Worm (Caenorhabditis elegans) whole organism, L1 larva: ENCODE results near the gene F44G4.1.

Experiments
- C34B4.2 ChIP-seq: sonication (generic microtip); optimal IDR thresholded peaks from 2 replicates; lab custom pipeline; 2017; ENCODE audit warnings: mild to moderate bottlenecking, missing genetic modification characterization, missing compliant biosample characterization
- F16B12.6 ChIP-seq: fragments of 150-350 bp; optimal IDR thresholded peaks from 2 replicates; lab custom pipeline; 2014; ENCODE audit warnings: missing biosample characterization, missing genetic modification characterization
- aha-1 ChIP-seq: fragments of 150-350 bp; optimal IDR thresholded peaks from 2 replicates; lab custom pipeline; 2014; ENCODE audit warnings: missing biosample characterization, missing genetic modification characterization
- alr-1 ChIP-seq: fragments of 200-800 bp; sonication (Bioruptor generic); optimal IDR thresholded peaks from 2 replicates; lab custom pipeline; 2018; ENCODE audit warnings: borderline replicate concordance, mild to moderate bottlenecking, missing genetic modification characterization, missing compliant biosample characterization
- ceh-63 ChIP-seq: fragments of 200-800 bp; sonication (Bioruptor generic); optimal IDR thresholded peaks from 2 replicates; lab custom pipeline; 2018; ENCODE audit warnings: mild to moderate bottlenecking, missing genetic modification characterization, missing compliant biosample characterization
- ceh-8 ChIP-seq: fragments of 200-800 bp; sonication (Bioruptor generic); optimal IDR thresholded peaks from 2 replicates; lab custom pipeline; 2018; ENCODE audit warnings: mild to moderate bottlenecking, missing genetic modification characterization, moderate library complexity, missing compliant biosample characterization
- ceh-88 ChIP-seq: fragments of 200-800 bp; sonication (Bioruptor generic); IDR thresholded peaks from 2 replicates; pipeline ENCODE4 v1.3.6; 2022; ENCODE audit warnings: missing genetic modification characterization, missing compliant biosample characterization
- ces-1 ChIP-seq: fragments of 150-350 bp; optimal IDR thresholded peaks from 2 replicates; lab custom pipeline; 2014; ENCODE audit warnings: missing biosample characterization, missing genetic modification reagents, missing genetic modification characterization
- dpl-1 ChIP-seq, 3 experiments: fragments of 150-350 bp in 2 of 3; sonication (generic microtip) in 1 of 3; optimal IDR thresholded peaks; 2 replicates each; lab custom pipeline; 2014 to 2017; ENCODE audit warnings: missing biosample characterization in 3 of 3, missing genetic modification characterization in 3 of 3, missing genetic modification reagents in 3 of 3
- efl-1 ChIP-seq, 4 experiments: fragments of 150-350 bp; optimal IDR thresholded peaks in 3 of 4; peaks in 1 of 4; 1 replicate in 1 of 4; 2 replicates in 3 of 4; lab custom pipeline; 2014; ENCODE audit warnings: missing biosample characterization in 2 of 4, missing genetic modification characterization in 2 of 4, missing genetic modification reagents in 2 of 4
- egl-13 ChIP-seq: sonication (generic microtip); optimal IDR thresholded peaks from 2 replicates; lab custom pipeline; 2016; ENCODE audit warnings: missing genotype, missing genetic modification reagents, missing genetic modification characterization, missing compliant biosample characterization
- egl-27 ChIP-seq, 2 experiments: fragments of 150-350 bp in 1 of 2; sonication (generic microtip); optimal IDR thresholded peaks; 3 replicates each; lab custom pipeline; 2017 to 2018; ENCODE audit warnings: missing biosample characterization in 2 of 2, missing genetic modification characterization in 2 of 2, missing genetic modification reagents in 2 of 2
- elt-2 ChIP-seq: sonication (generic microtip); optimal IDR thresholded peaks from 2 replicates; lab custom pipeline; 2016; ENCODE audit warnings: missing genetic modification characterization, mild to moderate bottlenecking, inconsistent platforms, missing compliant biosample characterization, missing genetic modification reagents
- fkh-10 ChIP-seq: sonication (generic microtip); optimal IDR thresholded peaks from 2 replicates; lab custom pipeline; 2017; ENCODE audit warnings: missing biosample characterization, missing genetic modification reagents, missing genetic modification characterization
- fkh-4 ChIP-seq: sonication (generic microtip); optimal IDR thresholded peaks from 2 replicates; lab custom pipeline; 2016; ENCODE audit warnings: missing compliant biosample characterization, missing genetic modification characterization, borderline replicate concordance
- hlh-17 ChIP-seq: fragments of 200-800 bp; sonication (Bioruptor generic); optimal IDR thresholded peaks from 2 replicates; lab custom pipeline; 2018; ENCODE audit warnings: missing genetic modification characterization, mild to moderate bottlenecking, missing compliant biosample characterization, moderate library complexity, borderline replicate concordance
- hlh-4 ChIP-seq: sonication (generic microtip); optimal IDR thresholded peaks from 2 replicates; lab custom pipeline; 2016; ENCODE audit warnings: mild to moderate bottlenecking, missing genetic modification characterization, missing compliant biosample characterization
- hpl-2 ChIP-seq: fragments of 150-350 bp; optimal IDR thresholded peaks from 2 replicates; lab custom pipeline; 2014; ENCODE audit warnings: missing biosample characterization, missing genetic modification reagents, missing genetic modification characterization
- isw-1 ChIP-seq: fragments of 200-800 bp; sonication (Bioruptor generic); IDR thresholded peaks from 2 replicates; pipeline ENCODE4 v1.3.6; 2022; ENCODE audit warnings: missing genetic modification characterization, missing compliant biosample characterization
- jun-1 ChIP-seq: fragments of 150-350 bp; optimal IDR thresholded peaks from 2 replicates; lab custom pipeline; 2014; ENCODE audit warnings: missing biosample characterization, missing genetic modification reagents, missing genetic modification characterization
- lin-14 ChIP-seq: fragments of 200-800 bp; sonication (Bioruptor generic); optimal IDR thresholded peaks from 2 replicates; lab custom pipeline; 2018; ENCODE audit warnings: mild to moderate bottlenecking, missing genetic modification characterization, moderate library complexity, missing compliant biosample characterization
- lir-3 ChIP-seq: sonication (generic microtip); optimal IDR thresholded peaks from 2 replicates; lab custom pipeline; 2016; ENCODE audit warnings: mild to moderate bottlenecking, missing genetic modification characterization, moderate library complexity, missing compliant biosample characterization; ENCODE audit not compliant: poor library complexity
- mef-2 ChIP-seq: fragments of 150-350 bp; optimal IDR thresholded peaks from 2 replicates; lab custom pipeline; 2014; ENCODE audit warnings: missing biosample characterization, missing genetic modification characterization
- mep-1 ChIP-seq: fragments of 150-350 bp; optimal IDR thresholded peaks from 2 replicates; lab custom pipeline; 2014; ENCODE audit warnings: missing biosample characterization, missing genetic modification characterization
- nhr-11 ChIP-seq: fragments of 150-350 bp; optimal IDR thresholded peaks from 2 replicates; lab custom pipeline; 2014; ENCODE audit warnings: missing biosample characterization, missing genetic modification characterization
- nhr-19 ChIP-seq: fragments of 200-800 bp; sonication (Bioruptor generic); conservative IDR thresholded peaks from 2 replicates; pipeline ENCODE4 v1.3.6; 2022; ENCODE audit warnings: missing genetic modification characterization, missing compliant biosample characterization
- nhr-20 ChIP-seq: sonication (generic microtip); optimal IDR thresholded peaks from 2 replicates; lab custom pipeline; 2016; ENCODE audit warnings: mild to moderate bottlenecking, missing genetic modification characterization, missing compliant biosample characterization
- nhr-28 ChIP-seq: fragments of 150-350 bp; optimal IDR thresholded peaks from 2 replicates; lab custom pipeline; 2014; ENCODE audit warnings: missing biosample characterization, missing genetic modification characterization
- nhr-47 ChIP-seq: sonication (generic microtip); optimal IDR thresholded peaks from 2 replicates; lab custom pipeline; 2016; ENCODE audit warnings: mild to moderate bottlenecking, missing genetic modification characterization, moderate library complexity, missing compliant biosample characterization
- nhr-76 ChIP-seq: sonication (generic microtip); optimal IDR thresholded peaks from 2 replicates; lab custom pipeline; 2017; ENCODE audit warnings: missing biosample characterization, missing genetic modification characterization
- nhr-84 ChIP-seq: sonication (generic microtip); optimal IDR thresholded peaks from 2 replicates; lab custom pipeline; 2017; ENCODE audit warnings: missing biosample characterization, missing genetic modification characterization
- nhr-85 ChIP-seq: sonication (generic microtip); peaks from one replicate; lab custom pipeline; 2016; ENCODE audit warnings: missing genetic modification characterization, inconsistent platforms, missing compliant biosample characterization
- pag-3 ChIP-seq: sonication (generic microtip); optimal IDR thresholded peaks from 2 replicates; lab custom pipeline; 2017; ENCODE audit warnings: missing genetic modification characterization, mild to moderate bottlenecking, missing compliant biosample characterization, antibody characterized with exemption, borderline replicate concordance; ENCODE audit not compliant: insufficient read depth
- pax-3 ChIP-seq: fragments of 200-800 bp; sonication (Bioruptor generic); optimal IDR thresholded peaks from 2 replicates; lab custom pipeline; 2018; ENCODE audit warnings: mild to moderate bottlenecking, missing genetic modification characterization, moderate library complexity, missing compliant biosample characterization
- skn-1 ChIP-seq: fragments of 150-350 bp; optimal IDR thresholded peaks from 2 replicates; lab custom pipeline; 2014; ENCODE audit warnings: missing biosample characterization, missing genetic modification characterization
- sox-4 ChIP-seq: sonication (generic microtip); optimal IDR thresholded peaks from 2 replicates; lab custom pipeline; 2016; ENCODE audit warnings: missing genetic modification characterization, missing compliant biosample characterization
- sup-37 ChIP-seq: fragments of 200-800 bp; sonication (Bioruptor generic); optimal IDR thresholded peaks from 2 replicates; lab custom pipeline; 2018; ENCODE audit warnings: mild to moderate bottlenecking, missing genetic modification characterization, missing compliant biosample characterization
- swsn-7 ChIP-seq: sonication (generic microtip); optimal IDR thresholded peaks from 2 replicates; lab custom pipeline; 2016; ENCODE audit warnings: missing genetic modification characterization, missing compliant biosample characterization
- tlp-1 ChIP-seq: fragments of 150-350 bp; optimal IDR thresholded peaks from 2 replicates; lab custom pipeline; 2014; ENCODE audit warnings: missing biosample characterization, missing genetic modification characterization
- unc-130 ChIP-seq: fragments of 150-350 bp; optimal IDR thresholded peaks from 2 replicates; lab custom pipeline; 2017; ENCODE audit warnings: missing biosample characterization, missing genetic modification characterization, inconsistent platforms
- unc-30 ChIP-seq: sonication (generic microtip); optimal IDR thresholded peaks from 2 replicates; lab custom pipeline; 2017; ENCODE audit warnings: missing biosample characterization, missing genetic modification characterization
- unc-86 ChIP-seq: sonication (generic microtip); optimal IDR thresholded peaks from 2 replicates; lab custom pipeline; 2016; ENCODE audit warnings: missing genetic modification characterization, missing compliant biosample characterization
- unc-98 ChIP-seq: fragments of 200-800 bp; sonication (Bioruptor generic); IDR thresholded peaks from 2 replicates; pipeline ENCODE4 v1.3.6; 2022; ENCODE audit warnings: missing genetic modification characterization, missing compliant biosample characterization
- vab-15 ChIP-seq: sonication (generic microtip); optimal IDR thresholded peaks from 2 replicates; lab custom pipeline; 2017; ENCODE audit warnings: missing genotype, mild to moderate bottlenecking, missing genetic modification characterization, missing compliant biosample characterization
- zip-4 ChIP-seq: fragments of 200-800 bp; sonication (Bioruptor generic); optimal IDR thresholded peaks from 2 replicates; lab custom pipeline; 2018; ENCODE audit warnings: mild to moderate bottlenecking, missing genetic modification characterization, moderate library complexity, missing compliant biosample characterization
- ztf-11 ChIP-seq, 2 experiments: sonication (generic microtip); optimal IDR thresholded peaks; 2 replicates each; lab custom pipeline; 2016 to 2017; ENCODE audit warnings: missing genetic modification characterization in 2 of 2, missing biosample characterization in 1 of 2, missing compliant biosample characterization in 1 of 2
- ztf-4 ChIP-seq: fragments of 150-350 bp; optimal IDR thresholded peaks from 2 replicates; lab custom pipeline; 2014; ENCODE audit warnings: missing biosample characterization, missing genetic modification characterization

F44G4.1 gene

DNA sequence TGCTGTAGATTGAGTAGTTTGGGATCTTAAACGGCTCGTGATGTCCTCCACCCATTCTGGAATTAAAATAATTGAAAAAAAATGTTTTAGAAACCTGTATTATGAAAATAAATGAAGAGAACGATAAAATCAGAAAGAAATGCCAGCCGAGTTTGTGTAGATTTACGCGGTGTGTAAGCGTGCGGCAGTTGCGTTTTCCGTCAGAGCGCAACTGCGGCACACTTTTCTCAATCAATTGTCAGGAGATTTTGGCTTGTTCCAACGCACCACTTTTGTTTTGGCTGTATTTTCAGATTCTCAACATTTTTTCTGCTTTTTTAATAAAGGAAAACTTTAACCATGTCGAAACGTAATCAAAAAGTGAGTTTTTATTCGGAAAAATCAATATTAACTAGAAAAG lies 29.6 kb upstream of the F44G4.1 start, which contains the start of the genes ndub-3 and C18E9.2 (continued):
- TF ChIP-seq aha-1 (no peak), mef-2 (tag; lab: Kevin White, UChicago) (no peak), nhr-84 (tag; lab: Kevin White, UChicago) (no peak), lir-3 (no peak), egl-13 (no peak), nhr-76 (no peak)

DNA sequence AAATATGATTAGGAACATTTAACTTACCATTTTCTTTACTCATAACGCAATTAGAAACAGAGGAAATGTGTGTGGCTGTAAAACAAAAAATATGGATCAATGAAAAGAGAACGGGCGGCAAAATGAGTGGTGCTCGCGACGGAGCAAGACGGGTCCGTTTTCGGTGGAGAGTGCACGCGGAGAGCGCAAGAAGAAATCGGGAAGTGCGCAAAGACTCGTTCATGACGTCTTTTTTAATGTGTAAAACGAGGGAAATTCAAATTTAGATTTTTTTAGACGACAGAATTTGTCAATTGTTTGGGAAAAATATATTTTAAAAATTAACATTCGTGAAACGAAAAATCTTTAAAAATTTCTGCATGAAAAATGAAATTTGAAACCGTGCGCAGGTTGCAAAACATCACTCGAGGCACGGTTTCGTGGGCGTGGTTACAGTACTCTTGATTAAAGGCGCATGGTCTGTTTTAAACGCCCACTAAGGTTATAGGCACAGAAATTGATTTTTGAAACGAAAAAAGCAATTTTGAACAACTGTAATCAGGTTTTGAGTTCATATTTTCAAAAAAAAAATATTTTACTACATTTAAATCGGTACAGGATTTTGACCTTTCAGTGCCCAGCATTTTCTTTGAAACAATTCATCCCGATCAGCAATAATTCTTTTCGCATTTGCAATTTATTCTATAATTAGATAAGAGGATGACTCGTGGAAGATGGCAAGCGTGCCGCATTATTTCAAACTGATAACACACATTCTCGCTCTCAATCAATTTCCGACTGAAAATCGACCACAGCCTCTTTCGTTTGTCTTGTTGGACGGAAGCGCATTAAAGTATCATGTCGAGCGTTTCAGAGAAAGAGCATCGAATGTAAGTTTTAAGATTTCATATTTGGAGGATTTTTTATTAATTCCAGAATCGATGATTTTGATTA lies 24.9 kb upstream of the F44G4.1 start, which contains the start of the genes szy-20 and C18E9.5:
Gene szy-20, minus strand, starts transcription at position 83 of the 933 bp plus-strand sequence.
Gene C18E9.5, plus strand, starts transcription at position 730 of the 933 bp plus-strand sequence.
- TF ChIP-seq hlh-4 (no peak), unc-130 (peak; percentile 17), egl-27 (tag; optimal IDR thresholded peaks at IDR 0.05; lab: Kevin White, UChicago) (no peak), vab-15 (no peak), mef-2 (tag; lab: Kevin White, UChicago) (no peak), nhr-11 (peak; percentile 61), efl-1 (optimal IDR thresholded peaks at IDR 0.05; lab: Kevin White, UChicago) (peak; percentile 98 to 99), efl-1 (GFP tag; optimal IDR thresholded peaks at IDR 0.05 in 1 of 2; lab: Kevin White, UChicago) (peak; percentile 97 to 100), dpl-1 (GFP tag; optimal IDR thresholded peaks at IDR 0.05; lab: Kevin White, UChicago) (peak; percentile 97 to 98 (median 98)), ztf-11 (tag; optimal IDR thresholded peaks at IDR 0.05; lab: Kevin White, UChicago) (peak in 1 of 2 experiments; percentile 68), pag-3 (tag; lab: Kevin White, UChicago) (no peak), ztf-4 (peak; percentile 14), F16B12.6 (tag; lab: Kevin White, UChicago) (peak; percentile 70), fkh-10 (GFP tag; lab: Kevin White, UChicago) (peak; percentile 46), unc-30 (tag; lab: Kevin White, UChicago) (no peak), nhr-19 (peak; percentile 88), nhr-47 (tag; lab: Kevin White, UChicago) (peak; percentile 93), nhr-85 (tag; lab: Kevin White, UChicago) (peak; percentile 88), isw-1 (peak; percentile 87), zip-4 (GFP tag; lab: Kevin White, UChicago) (peak; percentile 54), nhr-84 (tag; lab: Kevin White, UChicago) (no peak), skn-1 (tag; lab: Kevin White, UChicago) (peak; percentile 47), ceh-63 (no peak), alr-1 (tag; lab: Kevin White, UChicago) (no peak), tlp-1 (tag; lab: Kevin White, UChicago) (no peak), sup-37 (GFP tag; lab: Kevin White, UChicago) (peak; percentile 62), fkh-4 (tag; lab: Kevin White, UChicago) (peak; percentile 60), unc-86 (peak; percentile 87), aha-1 (no peak), pax-3 (tag; lab: Kevin White, UChicago) (peak; percentile 66), ceh-88 (peak; percentile 77), jun-1 (tag; lab: Kevin White, UChicago) (peak; percentile 84), lin-14 (GFP tag; lab: Kevin White, UChicago) (peak; percentile 90), ceh-8 (peak; percentile 72), C34B4.2 (tag; lab: Kevin White, UChicago) (no peak), mep-1 (peak; percentile 90), nhr-28 (tag; lab: Kevin White, UChicago) (no peak), elt-2 (peak; percentile 58), sox-4 (tag; lab: Kevin White, UChicago) (peak; percentile 22), nhr-20 (tag; lab: Kevin White, UChicago) (peak; percentile 87), ces-1 (GFP tag; lab: Kevin White, UChicago) (no peak), hpl-2 (GFP tag; lab: Kevin White, UChicago) (peak; percentile 20), swsn-7 (tag; lab: Kevin White, UChicago) (peak; percentile 90), hlh-17 (GFP tag; lab: Kevin White, UChicago) (no peak), unc-98 (GFP tag; lab: Robert Waterston, UW) (no peak)
